Fruit fly (Drosophila melanogaster): ENCODE data around the gene PGRP-LB.
A peak's percentile ranks its signal among the peaks of the same experiment; 100 is the strongest.

The PGRP-LB gene

dm6 chr3R:11407733-11408134 lies 52.6 kb downstream of the PGRP-LB start, which contains the start of gene mRpL40 (continued):
- peak; percentile 52 for TF ChIP-seq CG6791 (GFP tag; IDR thresholded peaks at IDR 0.05; ENCODE audit: partially characterized antibody)
- TF ChIP-seq ash1 (GFP tag; optimal IDR thresholded peaks at IDR 0.05), result no peak
- TF ChIP-seq chinmo (GFP tag; IDR thresholded peaks at IDR 0.05; ENCODE audit: partially characterized antibody), result no peak
- TF ChIP-seq CG4328 (GFP tag; optimal IDR thresholded peaks at IDR 0.05), result no peak
- peak; percentile 73 for TF ChIP-seq CG13287 (GFP tag; IDR thresholded peaks at IDR 0.05; ENCODE audit: partially characterized antibody)
- peak; percentile 26; the same call in 2 of the 3 replicates for TF ChIP-seq zen2 (GFP tag; IDR thresholded peaks at IDR 0.05; ENCODE audit: partially characterized antibody)
- TF ChIP-seq CG4282 (GFP tag; optimal IDR thresholded peaks at IDR 0.05), result no peak
- TF ChIP-seq Ptx1 (GFP tag; IDR thresholded peaks at IDR 0.05), result no peak
- TF ChIP-seq NfI (GFP tag; optimal IDR thresholded peaks at IDR 0.05), result no peak
- TF ChIP-seq CG3726 (GFP tag; IDR thresholded peaks at IDR 0.05), result no peak
- TF ChIP-seq CG2116 (GFP tag; optimal IDR thresholded peaks at IDR 0.05), result peak; percentile 23
- no peak for TF ChIP-seq CG31441 (GFP tag; IDR thresholded peaks at IDR 0.05)
- TF ChIP-seq eve (GFP tag; optimal IDR thresholded peaks at IDR 0.05), result no peak
- TF ChIP-seq CG4424 (GFP tag; optimal IDR thresholded peaks at IDR 0.05), result no peak
- no peak for TF ChIP-seq repo (GFP tag; optimal IDR thresholded peaks at IDR 0.05)
- no peak for TF ChIP-seq CG1647 (GFP tag; optimal IDR thresholded peaks at IDR 0.05)
- no peak for TF ChIP-seq kay (GFP tag; optimal IDR thresholded peaks at IDR 0.05)
- no peak for TF ChIP-seq lab (GFP tag; optimal IDR thresholded peaks at IDR 0.05)
- no peak for TF ChIP-seq Nf-YA (GFP tag; IDR thresholded peaks at IDR 0.05)
- no peak for TF ChIP-seq fd3F (GFP tag; optimal IDR thresholded peaks at IDR 0.05)
- TF ChIP-seq tin (GFP tag; optimal IDR thresholded peaks at IDR 0.05), result no peak
- TF ChIP-seq ttk (GFP tag; IDR thresholded peaks at IDR 0.05), result no peak
- TF ChIP-seq peb (GFP tag; IDR thresholded peaks at IDR 0.05), result no peak
- peak; percentile 77 for TF ChIP-seq E2f2 (GFP tag; IDR thresholded peaks at IDR 0.05)
- no peak for TF ChIP-seq CG10321 (GFP tag; IDR thresholded peaks at IDR 0.05)
- TF ChIP-seq CG9215 (GFP tag; IDR thresholded peaks at IDR 0.05), result no peak
- no peak for TF ChIP-seq caup (GFP tag; optimal IDR thresholded peaks at IDR 0.05; ENCODE audit: severe bottlenecking)
- TF ChIP-seq Ssrp (tag; optimal IDR thresholded peaks at IDR 0.05), result no peak
- TF ChIP-seq CG14860 (GFP tag; IDR thresholded peaks at IDR 0.05; ENCODE audit: partially characterized antibody), result no peak
- peak; percentile 84 for TF ChIP-seq Sry-δ (GFP tag; optimal IDR thresholded peaks at IDR 0.05)
- TF ChIP-seq vnd (GFP tag; IDR thresholded peaks at IDR 0.05; ENCODE audit: partially characterized antibody), result 0 out of 3 replicates have a peak, but pooled peaks have one; percentile 14
- TF ChIP-seq hth (optimal IDR thresholded peaks at IDR 0.05), result no peak
- TF ChIP-seq HLH54F (GFP tag; optimal IDR thresholded peaks at IDR 0.05), result no peak
- peak; percentile 46 for TF ChIP-seq gfzf (GFP tag; optimal IDR thresholded peaks at IDR 0.05)
- no peak for TF ChIP-seq YL-1 (GFP tag; optimal IDR thresholded peaks at IDR 0.05)
- peak; percentile 78 for TF ChIP-seq Dref (GFP tag; IDR thresholded peaks at IDR 0.05)
- 0 out of 2 replicates have a peak, but pooled peaks have one; percentile 8 for TF ChIP-seq inv (GFP tag; IDR thresholded peaks at IDR 0.05; ENCODE audit: partially characterized antibody)
- TF ChIP-seq CG11696 (GFP tag; IDR thresholded peaks at IDR 0.05), result no peak
- no peak for TF ChIP-seq Ets65A (GFP tag)
- no peak for TF ChIP-seq Doc2 (GFP tag; IDR thresholded peaks at IDR 0.05)
- peak; percentile 69 for TF ChIP-seq CG34224 (GFP tag; IDR thresholded peaks at IDR 0.05; ENCODE audit: partially characterized antibody)
- no peak for TF ChIP-seq ato (GFP tag; IDR thresholded peaks at IDR 0.05; ENCODE audit: partially characterized antibody)
- no peak for TF ChIP-seq D19A (tag; optimal IDR thresholded peaks at IDR 0.05)
- TF ChIP-seq run (tag; optimal IDR thresholded peaks at IDR 0.05), result no peak
- no peak for TF ChIP-seq gcm (GFP tag; optimal IDR thresholded peaks at IDR 0.05)
- TF ChIP-seq Hmr (GFP tag; optimal IDR thresholded peaks at IDR 0.05), result no peak
- TF ChIP-seq ATbp (GFP tag; optimal IDR thresholded peaks at IDR 0.05), result no peak
- no peak for TF ChIP-seq CG7987 (GFP tag; optimal IDR thresholded peaks at IDR 0.05)
- TF ChIP-seq CG34376 (GFP tag; optimal IDR thresholded peaks at IDR 0.05), result no peak
- no peak for TF ChIP-seq Six4 (GFP tag; optimal IDR thresholded peaks at IDR 0.05)
- TF ChIP-seq Tbp (GFP tag; optimal IDR thresholded peaks at IDR 0.05), result no peak
